Worm (Caenorhabditis elegans): ENCODE results near the gene lst-6.
"Not testable (repeated sequence)": the region's sequence is repeated elsewhere in the genome, so short reads cannot be mapped to it uniquely, and the experiment has no call there.

lst-6 gene

ce11 chrII:6982949-6983348, 39.4 kb downstream of the lst-6 start:
- TF ChIP-seq ztf-23 (GFP tag; IDR thresholded peaks at IDR 0.05) (peak; percentile 62; the same call in 1 of the 2 replicates), tab-1 (GFP tag; IDR thresholded peaks at IDR 0.05) (peak; percentile 78; the same call in 1 of the 2 replicates), flt-1 (GFP tag; IDR thresholded peaks at IDR 0.05) (peak; percentile 64; the same call in 1 of the 2 replicates)

- TF ChIP-seq med-1 (GFP tag; optimal IDR thresholded peaks at IDR 0.05; ENCODE audit: insufficient read depth) (no peak), flt-1 (GFP tag; IDR thresholded peaks at IDR 0.05) (no peak), ztf-23 (GFP tag; IDR thresholded peaks at IDR 0.05) (no peak), ztf-29 (GFP tag; IDR thresholded peaks at IDR 0.05) (no peak), T22C8.4 (GFP tag; IDR thresholded peaks at IDR 0.05) (no peak), cog-1 (tag; optimal IDR thresholded peaks at IDR 0.05) (no peak)
These were observed 42.7 kb downstream of the lst-6 start, which contains the start of gene C15F1.2 for ce11 chrII:6979646-6980045. Gene C15F1.2, plus strand, starts transcription at chrII:6979953.

ce11 chrII:6978908-6979307, 43.4 kb downstream of the lst-6 start:
- TF ChIP-seq T22C8.4 (GFP tag; IDR thresholded peaks at IDR 0.05) (no peak), klf-2 (GFP tag; conservative IDR thresholded peaks at IDR 0.05) (no peak)

DNA sequence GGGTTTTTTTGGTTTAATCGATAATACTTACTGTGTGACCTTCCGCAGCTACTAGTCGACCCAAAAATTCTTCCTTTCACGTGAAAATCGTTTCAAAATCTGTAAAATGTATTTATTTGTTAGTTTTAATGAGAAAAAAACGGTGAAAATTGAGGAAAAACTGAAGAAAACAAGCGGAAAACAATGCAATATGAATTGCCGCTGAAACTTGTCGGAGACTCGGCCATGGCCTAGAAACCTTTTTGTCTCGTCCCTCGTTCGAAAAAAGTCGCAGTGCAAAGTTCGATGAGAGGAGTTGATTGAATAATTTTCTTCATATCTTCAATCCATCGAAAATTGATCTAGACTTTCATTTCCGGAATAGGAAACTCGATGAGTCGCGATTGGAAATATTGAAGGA, 44.6 kb downstream of the lst-6 start, which contains the start of gene C15F1.8:
Gene C15F1.8, minus strand, starts transcription at position 101 of the 400 bp plus-strand sequence.
- not testable (repeated sequence) for TF ChIP-seq flt-1, T22C8.4, ztf-23 (GFP tag; IDR thresholded peaks at IDR 0.05)

DNA sequence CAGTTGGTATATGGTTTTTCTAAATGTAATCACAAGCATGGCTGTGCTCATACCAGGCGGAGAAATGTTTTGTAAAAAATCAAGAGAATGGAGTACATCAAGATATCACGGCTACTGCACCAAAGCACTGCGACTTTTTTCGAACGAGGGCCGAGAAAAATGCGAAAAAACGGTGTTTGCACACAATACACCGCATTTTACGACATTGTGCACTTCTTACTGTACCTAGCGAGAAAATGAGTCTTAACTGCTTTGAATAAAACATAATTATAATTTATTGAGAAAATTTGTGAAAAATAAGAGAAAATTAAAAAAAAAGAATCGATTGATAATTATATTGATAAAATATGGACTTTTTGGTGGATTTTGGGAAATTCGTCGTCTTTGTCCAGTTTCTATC, 46.6 kb downstream of the lst-6 start:
- TF ChIP-seq klf-2 (GFP tag; conservative IDR thresholded peaks at IDR 0.05) (no peak), tab-1 (GFP tag; IDR thresholded peaks at IDR 0.05) (no peak), cog-1 (tag; optimal IDR thresholded peaks at IDR 0.05) (no peak)

DNA sequence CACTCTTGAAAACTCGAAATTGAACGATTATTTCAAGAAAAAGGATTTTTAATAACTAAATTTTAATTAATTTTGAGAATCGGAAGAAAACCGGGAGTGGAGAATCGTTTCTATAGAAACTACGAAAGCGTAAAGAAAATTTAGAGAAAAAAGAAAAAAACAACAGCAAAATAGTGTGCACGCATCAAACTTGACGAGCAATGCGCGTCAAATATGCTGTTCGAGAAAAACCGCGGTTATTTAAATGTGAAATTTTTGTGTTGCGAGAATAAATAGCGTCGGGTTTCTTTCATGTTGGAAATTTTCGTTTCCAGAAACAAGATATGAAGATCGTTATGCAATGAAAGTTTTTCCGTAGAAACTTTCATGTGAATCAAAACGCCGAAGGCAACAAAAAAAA, 48.3 kb downstream of the lst-6 start:
- no peak for TF ChIP-seq ztf-23 (GFP tag; IDR thresholded peaks at IDR 0.05)
- TF ChIP-seq klf-2 (GFP tag; conservative IDR thresholded peaks at IDR 0.05) = no peak
- TF ChIP-seq med-1 (GFP tag; optimal IDR thresholded peaks at IDR 0.05; ENCODE audit: insufficient read depth) = no peak
- no peak for TF ChIP-seq tab-1 (GFP tag; IDR thresholded peaks at IDR 0.05)
- no peak for TF ChIP-seq ref-1 (GFP tag; conservative IDR thresholded peaks at IDR 0.05)
- TF ChIP-seq flt-1 (GFP tag; IDR thresholded peaks at IDR 0.05) = no peak

- TF ChIP-seq ref-1 (GFP tag; conservative IDR thresholded peaks at IDR 0.05) (no peak), cog-1 (tag; optimal IDR thresholded peaks at IDR 0.05) (no peak), tab-1 (GFP tag; IDR thresholded peaks at IDR 0.05) (no peak), ztf-29 (GFP tag; IDR thresholded peaks at IDR 0.05) (no peak)
These were observed 48.8 kb downstream of the lst-6 start, which contains the start of gene sod-1 for ce11 chrII:6973501-6973900. Gene sod-1, minus strand, starts transcription at chrII:6973887.

DNA sequence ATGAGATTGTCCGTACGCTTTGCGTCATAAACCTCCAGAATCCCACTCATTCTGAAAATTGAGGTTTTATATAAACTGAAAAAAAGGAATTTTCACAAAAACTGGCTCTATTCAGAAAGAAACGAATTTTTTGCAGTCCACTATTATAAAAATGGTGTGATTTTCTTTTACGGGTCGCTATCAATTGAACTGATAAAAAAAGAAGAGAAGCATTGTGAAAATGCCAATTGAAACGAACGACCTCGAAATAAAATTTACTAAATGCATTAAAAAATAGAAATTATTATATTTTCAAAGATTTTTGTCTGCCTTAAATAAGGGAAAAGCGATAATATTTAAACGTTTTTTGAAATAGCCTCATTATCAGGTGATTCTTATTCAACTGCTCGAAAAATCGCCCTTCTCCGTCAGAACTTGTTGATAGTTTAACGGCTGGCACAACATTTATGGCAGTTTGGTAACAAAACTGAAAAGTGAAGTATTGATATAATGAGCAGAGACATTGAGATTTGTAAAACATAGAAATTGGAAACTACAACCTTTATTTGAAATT, 50.0 kb downstream of the lst-6 start, which contains the start of gene art-1:
Gene art-1, minus strand, starts transcription at position 51 of the 553 bp plus-strand sequence.
- TF ChIP-seq med-1 (GFP tag; optimal IDR thresholded peaks at IDR 0.05; ENCODE audit: insufficient read depth) (no peak), flt-1 (GFP tag; IDR thresholded peaks at IDR 0.05) (no peak), ztf-23 (GFP tag; IDR thresholded peaks at IDR 0.05) (no peak)

DNA sequence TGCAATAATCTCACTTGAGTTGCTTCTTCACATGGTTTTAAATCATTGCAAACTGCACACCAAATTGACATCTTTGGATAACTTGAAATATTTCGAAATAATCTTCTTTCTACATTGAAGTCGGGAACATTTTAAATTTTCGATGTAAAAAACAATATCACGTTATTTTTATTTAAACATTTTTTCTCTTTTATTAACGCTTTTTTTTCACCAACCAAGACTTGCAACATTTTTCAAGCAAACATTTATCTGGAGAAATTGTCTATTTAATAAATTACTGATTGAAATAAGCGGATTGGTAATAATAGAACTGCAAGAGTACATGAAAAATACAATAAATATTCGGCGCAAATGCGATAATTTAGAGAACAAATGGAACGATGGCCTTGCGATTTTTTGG, 51.8 kb downstream of the lst-6 start, which contains the start of gene C15F1.5:
Gene C15F1.5, minus strand, starts transcription at position 101 of the 400 bp plus-strand sequence.
- TF ChIP-seq klf-2 (GFP tag; conservative IDR thresholded peaks at IDR 0.05) = no peak
- TF ChIP-seq T22C8.4 (GFP tag; IDR thresholded peaks at IDR 0.05) = no peak
- TF ChIP-seq ztf-23 (GFP tag; IDR thresholded peaks at IDR 0.05) = no peak
- TF ChIP-seq ztf-29 (GFP tag; IDR thresholded peaks at IDR 0.05) = no peak
- TF ChIP-seq ref-1 (GFP tag; conservative IDR thresholded peaks at IDR 0.05) = no peak
- no peak for TF ChIP-seq cog-1 (tag; optimal IDR thresholded peaks at IDR 0.05)
- TF ChIP-seq flt-1 (GFP tag; IDR thresholded peaks at IDR 0.05) = no peak
- TF ChIP-seq tab-1 (GFP tag; IDR thresholded peaks at IDR 0.05) = no peak
- TF ChIP-seq med-1 (GFP tag; optimal IDR thresholded peaks at IDR 0.05; ENCODE audit: insufficient read depth) = no peak

ce11 chrII:6968191-6968675, 54.1 kb downstream of the lst-6 start:
- TF ChIP-seq flt-1 (GFP tag; IDR thresholded peaks at IDR 0.05) (peak; percentile 68), med-1 (GFP tag; optimal IDR thresholded peaks at IDR 0.05; ENCODE audit: insufficient read depth) (no peak), ztf-23 (GFP tag; IDR thresholded peaks at IDR 0.05) (no peak), tab-1 (GFP tag; IDR thresholded peaks at IDR 0.05) (no peak), ref-1 (GFP tag; conservative IDR thresholded peaks at IDR 0.05) (peak; percentile 4; the same call in 1 of the 2 replicates), T22C8.4 (GFP tag; IDR thresholded peaks at IDR 0.05) (no peak)

DNA sequence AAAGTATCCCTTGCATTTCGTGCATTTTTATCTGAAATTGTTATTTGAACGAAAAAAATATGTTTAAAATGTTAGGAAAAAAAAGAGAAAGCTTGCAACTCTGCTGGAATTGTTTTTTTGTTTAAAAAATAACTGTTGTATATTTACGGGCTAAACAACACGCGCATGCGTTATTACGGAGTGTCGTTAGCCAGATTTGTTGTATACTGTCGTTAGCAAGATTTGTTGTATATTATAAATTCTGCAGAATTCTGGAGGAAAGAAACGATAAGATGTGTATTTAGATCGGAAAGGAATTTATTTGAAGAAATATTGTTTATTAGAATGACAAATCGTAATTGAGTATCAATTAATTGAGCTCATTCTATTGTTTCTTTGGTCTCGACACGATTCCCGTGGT, 54.7 kb downstream of the lst-6 start, which contains the start of gene eif-2Bgamma:
Gene eif-2Bgamma, minus strand, starts transcription at position 31 of the 400 bp plus-strand sequence.
- no peak for TF ChIP-seq T22C8.4 (GFP tag; IDR thresholded peaks at IDR 0.05)
- no peak for TF ChIP-seq ztf-29 (GFP tag; IDR thresholded peaks at IDR 0.05)
- TF ChIP-seq flt-1 (GFP tag; IDR thresholded peaks at IDR 0.05) = no peak
- no peak for TF ChIP-seq med-1 (GFP tag; optimal IDR thresholded peaks at IDR 0.05; ENCODE audit: insufficient read depth)
- no peak for TF ChIP-seq ztf-23 (GFP tag; IDR thresholded peaks at IDR 0.05)
- TF ChIP-seq ref-1 (GFP tag; conservative IDR thresholded peaks at IDR 0.05) = no peak
- no peak for TF ChIP-seq tab-1 (GFP tag; IDR thresholded peaks at IDR 0.05)
